Fruit fly (Drosophila melanogaster) whole organism, wandering third instar larva: ENCODE data around the gene CG34138.

Experiments used
- CG32264 ChIP-seq: fragments of 200-800 bp; sonication (Bioruptor generic); optimal IDR thresholded peaks from 2 replicates; lab custom pipeline; 2016; ENCODE audit warnings: missing biosample characterization, missing genetic modification characterization
- Dfd ChIP-seq: fragments of >200 bp; optimal IDR thresholded peaks from 2 replicates; lab custom pipeline; 2017; ENCODE audit warnings: missing biosample characterization, missing genetic modification characterization
- Hr78 ChIP-seq: fragments of >200 bp; optimal IDR thresholded peaks from 2 replicates; lab custom pipeline; 2017; ENCODE audit warnings: missing biosample characterization, missing genetic modification characterization
- Jra ChIP-seq: sonication (Bioruptor generic); optimal IDR thresholded peaks from 2 replicates; lab custom pipeline; 2016; ENCODE audit warnings: missing biosample characterization, missing genetic modification characterization
- OdsH ChIP-seq: fragments of 200-800 bp; sonication (Bioruptor generic); optimal IDR thresholded peaks from 2 replicates; lab custom pipeline; 2016; ENCODE audit warnings: missing biosample characterization, mild to moderate bottlenecking, missing genetic modification characterization
- br ChIP-seq: fragments of 200-800 bp; sonication (Bioruptor generic); optimal IDR thresholded peaks from 2 replicates; lab custom pipeline; 2016; ENCODE audit warnings: missing biosample characterization, missing genetic modification characterization
- dmrt93B ChIP-seq: fragments of 200-800 bp; sonication (Bioruptor generic); optimal IDR thresholded peaks from 2 replicates; lab custom pipeline; 2018; ENCODE audit warnings: missing biosample characterization, mild to moderate bottlenecking, missing genetic modification characterization
- dsf ChIP-seq: sonication (Bioruptor generic); optimal IDR thresholded peaks from 2 replicates; lab custom pipeline; 2016; ENCODE audit warnings: missing biosample characterization, missing genetic modification characterization, borderline replicate concordance
- fru ChIP-seq: fragments of 200-800 bp; sonication (Bioruptor generic); optimal IDR thresholded peaks from 3 replicates; lab custom pipeline; 2016; ENCODE audit warnings: missing biosample characterization, mild to moderate bottlenecking, missing genetic modification characterization
- h ChIP-seq: fragments of 200-800 bp; sonication (Bioruptor generic); optimal IDR thresholded peaks from 3 replicates; lab custom pipeline; 2016; ENCODE audit warnings: missing biosample characterization, mild to moderate bottlenecking, missing genetic modification characterization
- pan ChIP-seq: fragments of >200 bp; optimal IDR thresholded peaks from 2 replicates; lab custom pipeline; 2017
- psq ChIP-seq: fragments of 200-800 bp; sonication (Bioruptor generic); optimal IDR thresholded peaks from 3 replicates; lab custom pipeline; 2017; ENCODE audit warnings: missing biosample characterization, mild to moderate bottlenecking, missing genetic modification characterization, moderate library complexity
- usp ChIP-seq: fragments of >200 bp; optimal IDR thresholded peaks from 2 replicates; lab custom pipeline; 2017; ENCODE audit warnings: missing biosample characterization, missing genetic modification characterization

- TF ChIP-seq OdsH (GFP tag; lab: Kevin White, UChicago) (peak; percentile 72), CG32264 (peak; percentile 37), Jra (GFP tag; lab: Kevin White, UChicago) (no peak), h (peak; percentile 80), dmrt93B (GFP tag; lab: Kevin White, UChicago) (peak; percentile 36), dsf (GFP tag; lab: Kevin White, UChicago) (no peak), fru (GFP tag; lab: Kevin White, UChicago) (peak; percentile 71), Hr78 (GFP tag; lab: Kevin White, UChicago) (no peak), pan (lab: Kevin White, UChicago) (no peak), psq (peak; percentile 57), usp (GFP tag; lab: Kevin White, UChicago) (no peak), Dfd (GFP tag; lab: Kevin White, UChicago) (no peak), br (GFP tag; lab: Kevin White, UChicago) (peak; percentile 81)
Measured at dm6 chr3R:19602996-19603395, 31.8 kb upstream of the CG34138 start, which contains the start of gene CG7342.
